Worm (Caenorhabditis elegans): Measurements from ENCODE around the gene msp-33.
"Not testable (repeated sequence)": the region's sequence is repeated elsewhere in the genome, so short reads cannot be mapped to it uniquely, and the experiment has no call there.

msp-33 gene

DNA sequence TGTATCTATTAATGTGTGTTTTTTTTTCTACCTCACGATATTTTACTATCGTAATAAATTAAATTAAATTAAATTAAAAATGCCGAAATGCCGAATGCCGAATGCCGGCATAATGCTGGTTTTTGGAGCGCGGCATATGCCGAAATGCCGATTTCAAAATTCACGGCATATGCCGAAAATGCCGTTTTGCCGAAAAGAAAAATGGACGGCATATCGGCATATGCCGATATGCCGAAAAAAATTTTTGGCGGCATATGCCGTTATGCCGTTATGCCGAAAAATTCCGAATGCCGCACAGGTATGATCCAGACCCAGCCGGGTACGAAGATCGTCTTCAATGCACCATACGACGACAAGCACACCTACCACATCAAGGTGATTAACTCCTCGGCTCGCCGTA, 6.0 kb upstream of the msp-33 start, which contains the start of gene msp-32:
Gene msp-32, plus strand, starts transcription at position 301 of the 400 bp plus-strand sequence.
- not testable (repeated sequence) for TF ChIP-seq lin-15B (tag; optimal IDR thresholded peaks at IDR 0.05); unc-62 (GFP tag; optimal IDR thresholded peaks at IDR 0.05); nhr-43 (tag; optimal IDR thresholded peaks at IDR 0.05; ENCODE audit: poor library complexity, severe bottlenecking)

DNA sequence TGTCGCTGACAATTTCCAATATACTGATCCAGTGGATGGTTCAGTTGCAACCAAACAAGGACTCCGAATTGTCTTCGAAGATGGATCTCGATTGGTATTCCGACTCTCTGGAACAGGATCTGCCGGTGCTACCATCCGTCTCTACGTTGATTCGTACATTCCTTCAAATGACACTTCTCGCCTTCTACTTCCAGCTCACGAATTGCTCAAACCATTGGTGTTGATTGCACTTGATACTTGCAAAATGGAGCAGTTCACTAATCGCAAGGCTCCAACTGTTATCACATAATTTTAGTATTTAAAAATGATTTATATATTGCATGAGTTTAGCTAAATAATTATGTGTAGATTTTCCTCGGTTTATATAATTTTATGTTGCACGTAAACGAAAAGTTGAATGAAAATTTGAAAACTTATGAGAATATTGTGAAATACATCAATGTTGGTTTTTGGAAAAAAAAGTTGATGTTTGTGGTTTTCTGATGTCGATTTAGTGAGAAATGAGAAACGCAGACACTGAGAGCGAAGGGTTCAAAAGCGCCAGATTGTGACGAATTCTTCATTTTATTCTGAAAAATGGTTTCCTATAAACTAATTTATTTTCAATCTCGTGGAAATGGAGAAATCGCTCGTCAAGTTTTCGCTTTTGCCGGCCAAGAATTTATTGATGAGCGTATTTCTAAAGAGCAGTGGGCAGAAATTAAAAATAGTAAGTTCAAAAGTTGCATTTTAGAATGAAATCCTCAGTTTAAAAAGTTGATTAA, 1.3 kb downstream of the msp-33 start, which contains the start of gene gst-9:
Gene gst-9, plus strand, starts transcription at position 574 of the 764 bp plus-strand sequence.
- peak; percentile 89 for TF ChIP-seq ama-1 (optimal IDR thresholded peaks at IDR 0.05)
- peak; percentile 50 for TF ChIP-seq nhr-25 (tag; optimal IDR thresholded peaks at IDR 0.05)
- no peak for TF ChIP-seq fos-1 (tag; optimal IDR thresholded peaks at IDR 0.05)
- peak; percentile 34 for TF ChIP-seq nfya-1 (tag; optimal IDR thresholded peaks at IDR 0.05; ENCODE audit: insufficient read depth)
- TF ChIP-seq tbx-2 (tag; optimal IDR thresholded peaks at IDR 0.05), result peak; percentile 25
- peak; percentile 79 for TF ChIP-seq nhr-43 (tag; optimal IDR thresholded peaks at IDR 0.05; ENCODE audit: poor library complexity, severe bottlenecking)
- peak; percentile 67 for TF ChIP-seq elt-2 (tag; optimal IDR thresholded peaks at IDR 0.05)
- peak; percentile 39 for TF ChIP-seq pha-4 (tag; optimal IDR thresholded peaks at IDR 0.05)
- TF ChIP-seq mml-1 (tag; optimal IDR thresholded peaks at IDR 0.05), result no peak

DNA sequence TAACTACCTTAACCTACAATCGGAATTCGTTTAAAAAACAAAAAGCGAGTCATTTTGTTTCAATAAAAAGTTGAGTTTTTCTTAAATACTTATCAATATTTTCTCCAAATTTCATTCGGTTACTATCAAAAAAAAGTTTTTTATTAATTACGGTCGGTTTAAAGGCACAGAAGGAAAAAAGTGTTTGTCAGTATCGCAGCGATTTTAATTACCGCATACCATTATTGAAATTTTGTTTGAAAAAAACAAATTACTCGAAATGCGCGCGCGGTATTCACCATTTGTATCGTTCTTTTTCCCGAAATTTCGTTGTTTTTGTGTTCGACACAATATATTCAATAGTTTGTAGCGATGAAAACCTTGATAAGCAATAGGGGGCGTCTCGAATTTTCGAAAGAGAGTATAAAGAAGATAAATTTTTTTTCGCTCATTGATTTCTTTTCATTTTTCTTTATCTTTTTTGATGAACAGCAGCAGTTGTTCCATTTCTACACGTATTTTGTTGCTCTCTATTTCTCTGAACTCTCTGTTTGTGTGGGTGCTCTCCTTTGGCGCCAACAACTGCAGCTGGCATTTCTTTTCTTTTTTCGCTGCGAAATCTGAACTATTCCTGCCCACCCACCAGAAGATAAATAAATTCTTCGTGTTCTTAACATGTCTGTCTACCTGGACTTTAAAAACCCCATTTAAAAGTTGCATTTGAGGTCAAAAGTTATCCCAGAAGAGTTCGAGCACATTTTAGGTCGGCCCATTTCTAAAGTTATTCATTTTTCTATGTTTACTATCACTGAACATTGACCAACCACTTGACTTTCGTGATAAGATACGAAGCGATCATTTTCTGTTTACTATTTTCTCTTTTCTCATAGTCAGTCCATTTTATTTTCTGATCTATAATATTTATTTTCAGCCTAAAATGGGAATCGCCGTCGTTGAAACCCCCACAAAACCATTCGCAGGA, 3.7 kb downstream of the msp-33 start, which contains the start of gene pgm-1:
Gene pgm-1, plus strand, starts transcription at position 911 of the 961 bp plus-strand sequence.
- peak; percentile 36 for TF ChIP-seq nfya-1 (tag; optimal IDR thresholded peaks at IDR 0.05; ENCODE audit: insufficient read depth)
- TF ChIP-seq elt-2 (tag; optimal IDR thresholded peaks at IDR 0.05), result peak; percentile 84
- TF ChIP-seq ceh-16 (tag; optimal IDR thresholded peaks at IDR 0.05), result no peak
- TF ChIP-seq ama-1 (optimal IDR thresholded peaks at IDR 0.05), result peak; percentile 16
- TF ChIP-seq lin-39 (tag; optimal IDR thresholded peaks at IDR 0.05), result peak; percentile 2
- no peak for TF ChIP-seq unc-62 (GFP tag; optimal IDR thresholded peaks at IDR 0.05)
- peak; percentile 36 for TF ChIP-seq ceh-28 (tag; optimal IDR thresholded peaks at IDR 0.05)
- TF ChIP-seq pha-4 (tag; optimal IDR thresholded peaks at IDR 0.05), result peak; percentile 80

DNA sequence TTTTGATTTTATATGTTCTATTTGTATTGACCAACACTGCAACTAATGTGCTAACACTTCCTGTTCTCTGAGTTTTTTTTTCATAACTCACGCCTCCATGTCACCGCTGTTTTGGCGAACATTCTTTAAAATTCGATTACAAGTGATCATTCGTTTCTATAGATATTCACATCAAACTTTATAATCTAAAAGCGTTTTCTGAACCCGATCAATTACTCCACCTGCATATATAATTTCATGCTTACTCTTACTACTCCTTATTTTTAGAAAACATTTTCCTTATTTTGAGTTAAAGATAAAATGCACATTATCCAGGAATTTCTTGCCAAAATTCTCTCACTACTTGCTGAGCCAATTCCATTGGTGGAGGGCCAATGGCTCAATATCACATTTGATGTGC, 6.5 kb downstream of the msp-33 start, which contains the start of gene R05F9.7:
Gene R05F9.7, plus strand, starts transcription at position 301 of the 400 bp plus-strand sequence.
- no peak for TF ChIP-seq nfya-1 (tag; optimal IDR thresholded peaks at IDR 0.05; ENCODE audit: insufficient read depth)
- no peak for TF ChIP-seq nhr-237 (tag; optimal IDR thresholded peaks at IDR 0.05)
- TF ChIP-seq pha-4 (tag; optimal IDR thresholded peaks at IDR 0.05), result no peak
- no peak for TF ChIP-seq elt-3 (tag; optimal IDR thresholded peaks at IDR 0.05)
- no peak for TF ChIP-seq skn-1 (tag; optimal IDR thresholded peaks at IDR 0.05)
- TF ChIP-seq nhr-11 (tag; optimal IDR thresholded peaks at IDR 0.05), result no peak
- TF ChIP-seq nhr-67 (tag; optimal IDR thresholded peaks at IDR 0.05), result no peak
- no peak for TF ChIP-seq unc-39 (tag; optimal IDR thresholded peaks at IDR 0.05)
- TF ChIP-seq fos-1 (tag; optimal IDR thresholded peaks at IDR 0.05), result no peak
- TF ChIP-seq aly-2 (tag; optimal IDR thresholded peaks at IDR 0.05), result no peak
- TF ChIP-seq snpc-4 (tag; optimal IDR thresholded peaks at IDR 0.05), result no peak
- TF ChIP-seq nhr-12 (tag; optimal IDR thresholded peaks at IDR 0.05), result no peak
- no peak for TF ChIP-seq nhr-43 (tag; optimal IDR thresholded peaks at IDR 0.05; ENCODE audit: poor library complexity, severe bottlenecking)
- no peak for TF ChIP-seq ztf-11 (tag; optimal IDR thresholded peaks at IDR 0.05)
- TF ChIP-seq fkh-2 (tag; optimal IDR thresholded peaks at IDR 0.05), result no peak
- no peak for TF ChIP-seq ceh-28 (tag; optimal IDR thresholded peaks at IDR 0.05)
- no peak for TF ChIP-seq daf-12 (tag; optimal IDR thresholded peaks at IDR 0.05)

DNA sequence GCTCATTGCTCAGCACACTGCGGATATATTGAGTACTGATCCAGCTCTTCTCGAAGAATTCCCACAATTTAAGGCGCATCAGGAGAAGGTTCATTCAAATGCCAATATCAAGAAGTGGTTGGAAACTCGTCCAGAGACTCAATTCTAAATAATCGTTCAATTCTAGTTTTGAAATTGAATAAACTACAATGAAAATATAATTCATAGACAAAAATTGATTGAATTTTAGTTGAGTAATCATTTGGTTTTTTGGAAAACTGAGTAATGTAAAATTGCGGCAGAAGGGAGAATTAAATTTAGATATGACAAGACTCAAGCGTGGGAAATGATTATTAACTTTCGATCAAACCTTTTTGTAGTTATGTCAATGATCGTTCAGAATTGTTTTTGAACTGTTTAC, 8.1 kb downstream of the msp-33 start:
- TF ChIP-seq ceh-16 (tag; optimal IDR thresholded peaks at IDR 0.05), result no peak

ce11 chrII:4883412-4883811, 9.1 kb downstream of the msp-33 start, which contains the start of gene gst-8:
gst-8 (plus strand) TSS chrII:4883712.
- TF ChIP-seq elt-2 (tag; optimal IDR thresholded peaks at IDR 0.05) (peak; percentile 24), nfya-1 (tag; optimal IDR thresholded peaks at IDR 0.05; ENCODE audit: insufficient read depth) (no peak)
